Worm (Caenorhabditis elegans) whole organism, L4 larva: Measurements from ENCODE around the gene tat-3.

Source experiments
- D1046.2 ChIP-seq: fragments of 200-800 bp; sonication (Bioruptor generic); IDR thresholded peaks from 2 replicates; pipeline ENCODE4 v1.3.6; 2022; ENCODE audit warnings: missing genetic modification characterization, missing compliant biosample characterization
- F49E8.2 ChIP-seq: sonication (generic microtip); optimal IDR thresholded peaks from 2 replicates; lab custom pipeline; 2016; ENCODE audit warnings: missing compliant biosample characterization, mild to moderate bottlenecking, missing genetic modification characterization, borderline replicate concordance
- R02D3.7 ChIP-seq: fragments of 150-350 bp; sonication (generic microtip); optimal IDR thresholded peaks from 3 replicates; lab custom pipeline; 2014; ENCODE audit warnings: missing biosample characterization, missing genetic modification characterization
- T20F7.1 ChIP-seq: fragments of 200-800 bp; sonication (Bioruptor generic); optimal IDR thresholded peaks from 2 replicates; lab custom pipeline; 2018; ENCODE audit warnings: mild to moderate bottlenecking, missing genetic modification characterization, missing compliant biosample characterization
- T26A8.4 ChIP-seq: fragments of 200-800 bp; sonication (Bioruptor generic); IDR thresholded peaks from 2 replicates; pipeline ENCODE4 v1.3.6; 2022; ENCODE audit warnings: missing genetic modification characterization, missing compliant biosample characterization
- Y105C5A.15 ChIP-seq: fragments of 200-800 bp; sonication (Bioruptor generic); IDR thresholded peaks from 2 replicates; pipeline ENCODE4 v1.3.6; 2022; ENCODE audit warnings: missing genetic modification characterization, missing compliant biosample characterization
- Y48G9A.11 ChIP-seq: fragments of 200-800 bp; sonication (Bioruptor generic); IDR thresholded peaks from 2 replicates; pipeline ENCODE4 v1.3.6; 2022; ENCODE audit warnings: missing genetic modification reagents, missing genetic modification characterization, missing compliant biosample characterization
- aha-1 ChIP-seq: fragments of 150-350 bp; peaks from one replicate; lab custom pipeline; 2014; ENCODE audit warnings: missing biosample characterization, missing genetic modification characterization
- ceh-20 ChIP-seq: fragments of 200-800 bp; sonication (Bioruptor generic); IDR thresholded peaks from 2 replicates; pipeline ENCODE4 v1.3.6; 2022; ENCODE audit warnings: missing genetic modification reagents, missing genetic modification characterization, missing compliant biosample characterization
- ceh-44 ChIP-seq: fragments of 200-800 bp; sonication (Bioruptor generic); IDR thresholded peaks from 2 replicates; pipeline ENCODE4 v1.3.6; 2022; ENCODE audit warnings: missing genetic modification reagents, missing genetic modification characterization, missing compliant biosample characterization
- daf-16 ChIP-seq, 3 experiments: sonication (generic microtip); optimal IDR thresholded peaks; 2 replicates each; lab custom pipeline; 2016 to 2017; ENCODE audit warnings: missing genetic modification characterization in 3 of 3, missing genetic modification reagents in 3 of 3, mild to moderate bottlenecking in 2 of 3, missing compliant biosample characterization in 2 of 3, missing biosample characterization in 1 of 3, moderate library complexity in 1 of 3
- dmd-6 ChIP-seq: fragments of 200-800 bp; sonication (Bioruptor generic); IDR thresholded peaks from 2 replicates; pipeline ENCODE4 v1.3.6; 2022; ENCODE audit warnings: missing genetic modification reagents, missing genetic modification characterization, missing compliant biosample characterization
- dmd-8 ChIP-seq: fragments of 200-800 bp; sonication (Bioruptor generic); IDR thresholded peaks from 2 replicates; pipeline ENCODE4 v1.3.6; 2022; ENCODE audit warnings: missing genetic modification characterization, missing compliant biosample characterization
- dmd-9 ChIP-seq: fragments of 200-800 bp; sonication (Bioruptor generic); IDR thresholded peaks from 2 replicates; pipeline ENCODE4 v1.3.6; 2022; ENCODE audit warnings: missing genetic modification reagents, missing genetic modification characterization, missing compliant biosample characterization
- dpl-1 ChIP-seq: fragments of 150-350 bp; optimal IDR thresholded peaks from 2 replicates; lab custom pipeline; 2014; ENCODE audit warnings: missing biosample characterization, missing genetic modification reagents, missing genetic modification characterization
- dve-1 ChIP-seq: sonication (generic microtip); optimal IDR thresholded peaks from 2 replicates; lab custom pipeline; 2017; ENCODE audit warnings: antibody characterized with exemption, mild to moderate bottlenecking, missing genetic modification characterization, missing compliant biosample characterization; ENCODE audit not compliant: insufficient read depth
- egl-27 ChIP-seq: sonication (generic microtip); optimal IDR thresholded peaks from 3 replicates; lab custom pipeline; 2017; ENCODE audit warnings: missing biosample characterization, missing genetic modification reagents, missing genetic modification characterization
- egl-43 ChIP-seq: fragments of 200-800 bp; sonication (Bioruptor generic); IDR thresholded peaks from 2 replicates; pipeline ENCODE4 v1.3.6; 2022; ENCODE audit warnings: missing genetic modification reagents, missing genetic modification characterization, missing compliant biosample characterization
- fos-1 ChIP-seq: fragments of 150-350 bp; optimal IDR thresholded peaks from 2 replicates; lab custom pipeline; 2014; ENCODE audit warnings: missing biosample characterization, missing genetic modification characterization
- gei-8 ChIP-seq: fragments of 200-800 bp; sonication (Bioruptor generic); optimal IDR thresholded peaks from 2 replicates; lab custom pipeline; 2018; ENCODE audit warnings: mild to moderate bottlenecking, missing genetic modification characterization, missing compliant biosample characterization
- hlh-30 ChIP-seq: sonication (generic microtip); optimal IDR thresholded peaks from 2 replicates; lab custom pipeline; 2017; ENCODE audit warnings: antibody characterized with exemption, mild to moderate bottlenecking, missing genetic modification characterization, missing compliant biosample characterization; ENCODE audit not compliant: insufficient read depth
- lin-1 ChIP-seq: fragments of 200-800 bp; sonication (Bioruptor generic); IDR thresholded peaks from 2 replicates; pipeline ENCODE4 v1.3.6; 2022; ENCODE audit warnings: missing genetic modification reagents, missing genetic modification characterization, missing compliant biosample characterization
- lin-38 ChIP-seq: fragments of 200-800 bp; sonication (Bioruptor generic); IDR thresholded peaks from 2 replicates; pipeline ENCODE4 v1.3.6; 2022; ENCODE audit warnings: missing genetic modification reagents, missing genetic modification characterization, missing compliant biosample characterization
- lir-3 ChIP-seq: sonication (generic microtip); optimal IDR thresholded peaks from 2 replicates; lab custom pipeline; 2016; ENCODE audit warnings: mild to moderate bottlenecking, missing genetic modification characterization, missing compliant biosample characterization
- madf-9 ChIP-seq: fragments of 200-800 bp; sonication (Bioruptor generic); conservative IDR thresholded peaks from 2 replicates; pipeline ENCODE4 v1.3.6; 2022; ENCODE audit warnings: missing genetic modification reagents, missing genetic modification characterization, missing compliant biosample characterization
- mdl-1 ChIP-seq, 2 experiments: fragments of 150-350 bp in 1 of 2; sonication (generic microtip) in 1 of 2; optimal IDR thresholded peaks; 2 replicates each; lab custom pipeline; 2014 to 2017; ENCODE audit warnings: missing biosample characterization in 2 of 2, missing genetic modification characterization in 2 of 2
- mdt-29 ChIP-seq: fragments of 200-800 bp; sonication (Bioruptor generic); IDR thresholded peaks from 2 replicates; pipeline ENCODE4 v1.3.6; 2022; ENCODE audit warnings: missing genetic modification reagents, missing genetic modification characterization, missing compliant biosample characterization
- mxl-3 ChIP-seq: fragments of 200-800 bp; sonication (Bioruptor generic); optimal IDR thresholded peaks from 2 replicates; lab custom pipeline; 2018; ENCODE audit warnings: mild to moderate bottlenecking, missing genetic modification characterization, missing compliant biosample characterization
- nhr-10 ChIP-seq: fragments of 150-350 bp; optimal IDR thresholded peaks from 2 replicates; lab custom pipeline; 2014; ENCODE audit warnings: missing biosample characterization, missing genetic modification characterization
- nhr-11 ChIP-seq: fragments of 150-350 bp; optimal IDR thresholded peaks from 2 replicates; lab custom pipeline; 2014; ENCODE audit warnings: missing biosample characterization, missing genetic modification characterization
- nhr-237 ChIP-seq: sonication (generic microtip); optimal IDR thresholded peaks from 2 replicates; lab custom pipeline; 2017; ENCODE audit warnings: missing biosample characterization, missing genetic modification characterization
- nhr-25 ChIP-seq: sonication (generic microtip); optimal IDR thresholded peaks from 2 replicates; lab custom pipeline; 2017; ENCODE audit warnings: missing genetic modification characterization, mild to moderate bottlenecking, missing compliant biosample characterization, antibody characterized with exemption, moderate library complexity, borderline replicate concordance; ENCODE audit not compliant: insufficient read depth
- nhr-28 ChIP-seq: fragments of 150-350 bp; optimal IDR thresholded peaks from 2 replicates; lab custom pipeline; 2014; ENCODE audit warnings: missing biosample characterization, missing genetic modification characterization
- nhr-42 ChIP-seq: fragments of 200-800 bp; sonication (Bioruptor generic); IDR thresholded peaks from 2 replicates; pipeline ENCODE4 v1.3.6; 2022; ENCODE audit warnings: missing genetic modification characterization, missing compliant biosample characterization
- nhr-48 ChIP-seq: sonication (generic microtip); optimal IDR thresholded peaks from 2 replicates; lab custom pipeline; 2016; ENCODE audit warnings: mild to moderate bottlenecking, missing genetic modification characterization, missing compliant biosample characterization
- nhr-76 ChIP-seq: fragments of 150-350 bp; optimal IDR thresholded peaks from 2 replicates; lab custom pipeline; 2014; ENCODE audit warnings: missing biosample characterization, missing genetic modification characterization
- nhr-77 ChIP-seq: fragments of 150-350 bp; optimal IDR thresholded peaks from 2 replicates; lab custom pipeline; 2014; ENCODE audit warnings: missing biosample characterization, missing genetic modification characterization
- pqm-1 ChIP-seq: sonication (generic microtip); optimal IDR thresholded peaks from 2 replicates; lab custom pipeline; 2017; ENCODE audit warnings: missing biosample characterization, missing genetic modification characterization
- sdz-12 ChIP-seq: fragments of 200-800 bp; sonication (Bioruptor generic); optimal IDR thresholded peaks from 2 replicates; lab custom pipeline; 2018; ENCODE audit warnings: mild to moderate bottlenecking, missing genetic modification characterization, missing compliant biosample characterization
- snpc-1.2 ChIP-seq: fragments of 200-800 bp; sonication (Bioruptor generic); IDR thresholded peaks from 2 replicates; pipeline ENCODE4 v1.3.6; 2022; ENCODE audit warnings: missing genetic modification reagents, missing genetic modification characterization, missing compliant biosample characterization
- snpc-4 ChIP-seq: fragments of 150-350 bp; optimal IDR thresholded peaks from 2 replicates; lab custom pipeline; 2014; ENCODE audit warnings: missing biosample characterization, missing genetic modification characterization
- spr-1 ChIP-seq: sonication (generic microtip); optimal IDR thresholded peaks from 2 replicates; lab custom pipeline; 2016; ENCODE audit warnings: mild to moderate bottlenecking, missing genetic modification characterization, missing compliant biosample characterization
- tra-1 ChIP-seq: fragments of 200-800 bp; sonication (Bioruptor generic); IDR thresholded peaks from 2 replicates; pipeline ENCODE4 v1.3.6; 2022; ENCODE audit warnings: missing genetic modification reagents, missing genetic modification characterization, missing compliant biosample characterization
- zfp-2 ChIP-seq: sonication (generic microtip); optimal IDR thresholded peaks from 2 replicates; lab custom pipeline; 2016; ENCODE audit warnings: mild to moderate bottlenecking, missing genetic modification characterization, missing compliant biosample characterization
- zip-2 ChIP-seq: fragments of 150-350 bp; optimal IDR thresholded peaks from 2 replicates; lab custom pipeline; 2014; ENCODE audit warnings: missing biosample characterization, missing genetic modification characterization
- ztf-11 ChIP-seq: fragments of 150-350 bp; optimal IDR thresholded peaks from 2 replicates; lab custom pipeline; 2014; ENCODE audit warnings: missing biosample characterization, missing genetic modification characterization

The tat-3 gene

DNA sequence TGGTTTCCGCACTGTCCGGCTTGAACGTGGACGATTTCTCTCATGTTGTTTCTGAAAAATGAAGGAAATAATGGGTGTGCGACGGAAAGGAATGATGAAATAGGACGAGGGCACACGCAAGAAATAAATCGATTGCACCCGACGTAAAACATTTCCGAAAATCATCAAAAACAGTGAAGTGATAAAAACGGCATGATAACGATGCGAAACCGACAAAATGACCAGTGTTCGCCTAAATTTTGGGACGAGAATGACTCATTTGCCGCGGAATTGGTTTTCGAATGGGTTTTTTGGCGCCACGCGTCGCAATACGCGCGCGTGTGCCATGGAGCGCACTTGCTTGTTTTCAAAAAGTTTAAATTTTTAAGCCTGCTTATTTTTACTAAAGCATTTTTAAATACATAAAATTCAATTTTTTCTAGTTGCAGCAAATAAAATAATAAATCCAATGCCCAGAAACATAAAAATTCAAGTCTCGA is 11.9 kb upstream of the tat-3 start, which contains the start of the genes tbb-1 and rib-2 (continued):
- TF ChIP-seq lin-1 (GFP tag; lab: Robert Waterston, UW) (peak; percentile 97), mdt-29 (GFP tag; lab: Robert Waterston, UW) (0 out of 2 replicates have a peak, but pooled peaks have one; percentile 39), lir-3 (tag; lab: Kevin White, UChicago) (no peak), D1046.2 (0 out of 2 replicates have a peak, but pooled peaks have one; percentile 45), snpc-1.2 (GFP tag; lab: Robert Waterston, UW) (0 out of 2 replicates have a peak, but pooled peaks have one; percentile 48), T26A8.4 (peak; percentile 65), nhr-48 (tag; lab: Kevin White, UChicago) (peak; percentile 75), ztf-11 (no peak), sdz-12 (no peak), spr-1 (tag; lab: Kevin White, UChicago) (peak; percentile 18), dve-1 (tag; lab: Kevin White, UChicago) (peak; percentile 96), aha-1 (peak; percentile 89), tra-1 (peak; percentile 85), zfp-2 (peak; percentile 13), egl-43 (no peak), dmd-8 (no peak), T20F7.1 (no peak), madf-9 (GFP tag; lab: Robert Waterston, UW) (peak; percentile 83; the same call in 1 of the 2 replicates), ceh-20 (GFP tag; lab: Robert Waterston, UW) (0 out of 2 replicates have a peak, but pooled peaks have one; percentile 18), nhr-10 (tag; lab: Kevin White, UChicago) (peak; percentile 68), nhr-42 (0 out of 2 replicates have a peak, but pooled peaks have one; percentile 53), dmd-9 (GFP tag; lab: Robert Waterston, UW) (0 out of 2 replicates have a peak, but pooled peaks have one; percentile 32), hlh-30 (tag; lab: Kevin White, UChicago) (peak; percentile 88), snpc-4 (no peak), nhr-25 (tag; lab: Kevin White, UChicago) (peak; percentile 71), zip-2 (tag; lab: Kevin White, UChicago) (no peak), dpl-1 (GFP tag; lab: Kevin White, UChicago) (peak; percentile 91), mxl-3 (GFP tag; lab: Kevin White, UChicago) (peak; percentile 90), Y48G9A.11 (GFP tag; lab: Robert Waterston, UW) (peak; percentile 88), nhr-28 (tag; lab: Kevin White, UChicago) (peak; percentile 85), nhr-11 (tag; lab: Kevin White, UChicago) (peak; percentile 16), mdl-1 (tag; optimal IDR thresholded peaks at IDR 0.05; lab: Kevin White, UChicago) (peak; percentile 29 to 88), daf-16 (GFP tag; optimal IDR thresholded peaks at IDR 0.05; lab: Kevin White, UChicago) (no peak), daf-16 (tag; optimal IDR thresholded peaks at IDR 0.05; lab: Kevin White, UChicago) (peak; percentile 77), nhr-77 (tag; lab: Kevin White, UChicago) (peak; percentile 92), gei-8 (GFP tag; lab: Kevin White, UChicago) (no peak), R02D3.7 (tag; lab: Kevin White, UChicago) (no peak), nhr-237 (tag; lab: Kevin White, UChicago) (no peak), egl-27 (no peak), fos-1 (peak; percentile 38), dmd-6 (GFP tag; lab: Robert Waterston, UW) (peak; percentile 94), pqm-1 (tag; lab: Kevin White, UChicago) (peak; percentile 86), nhr-76 (tag; lab: Kevin White, UChicago) (no peak), F49E8.2 (tag; lab: Kevin White, UChicago) (peak; percentile 89), lin-38 (GFP tag; lab: Robert Waterston, UW) (peak; percentile 99), ceh-44 (GFP tag; lab: Robert Waterston, UW) (0 out of 2 replicates have a peak, but pooled peaks have one; percentile 27), Y105C5A.15 (GFP tag; lab: Robert Waterston, UW) (no peak)
